Worm (Caenorhabditis elegans): ENCODE results near the gene F46C8.3.

- no peak for TF ChIP-seq tbx-2 (tag; optimal IDR thresholded peaks at IDR 0.05)
- TF ChIP-seq pqm-1 (tag; optimal IDR thresholded peaks at IDR 0.05), result no peak
- no peak for TF ChIP-seq fos-1 (tag; optimal IDR thresholded peaks at IDR 0.05)
- TF ChIP-seq nhr-76 (tag; optimal IDR thresholded peaks at IDR 0.05), result no peak
- no peak for TF ChIP-seq nhr-237 (tag; optimal IDR thresholded peaks at IDR 0.05)
- no peak for TF ChIP-seq aly-2 (tag; optimal IDR thresholded peaks at IDR 0.05)
Observed at ce11 chrX:7522595-7522994, 2.8 kb upstream of the F46C8.3 start.

All from whole organism, L3 larva.